Worm (Caenorhabditis elegans) whole organism, L1 larva: ENCODE measurements around the gene srxa-1.

Experiments used
- ama-1 ChIP-seq: fragments of 150-350 bp; optimal IDR thresholded peaks from 2 replicates; lab custom pipeline; 2014
- ceh-63 ChIP-seq: fragments of 200-800 bp; sonication (Bioruptor generic); optimal IDR thresholded peaks from 2 replicates; lab custom pipeline; 2018; ENCODE audit warnings: mild to moderate bottlenecking, missing genetic modification characterization, missing compliant biosample characterization
- ceh-82 ChIP-seq, 3 experiments: fragments of 150-350 bp in 1 of 3; sonication (generic microtip) in 2 of 3; optimal IDR thresholded peaks; 2 replicates each; lab custom pipeline; 2014 to 2017; ENCODE audit warnings: missing biosample characterization in 3 of 3, missing genetic modification characterization in 3 of 3
- hlh-4 ChIP-seq: sonication (generic microtip); optimal IDR thresholded peaks from 2 replicates; lab custom pipeline; 2016; ENCODE audit warnings: mild to moderate bottlenecking, missing genetic modification characterization, missing compliant biosample characterization
- lin-14 ChIP-seq: fragments of 200-800 bp; sonication (Bioruptor generic); optimal IDR thresholded peaks from 2 replicates; lab custom pipeline; 2018; ENCODE audit warnings: mild to moderate bottlenecking, missing genetic modification characterization, moderate library complexity, missing compliant biosample characterization
- nhr-28 ChIP-seq: fragments of 150-350 bp; optimal IDR thresholded peaks from 2 replicates; lab custom pipeline; 2014; ENCODE audit warnings: missing biosample characterization, missing genetic modification characterization
- nhr-84 ChIP-seq: sonication (generic microtip); optimal IDR thresholded peaks from 2 replicates; lab custom pipeline; 2017; ENCODE audit warnings: missing biosample characterization, missing genetic modification characterization
- snpc-4 ChIP-seq: fragments of 150-350 bp; optimal IDR thresholded peaks from 2 replicates; lab custom pipeline; 2014; ENCODE audit warnings: missing biosample characterization, missing genetic modification characterization
- unc-130 ChIP-seq: fragments of 150-350 bp; optimal IDR thresholded peaks from 2 replicates; lab custom pipeline; 2017; ENCODE audit warnings: missing biosample characterization, missing genetic modification characterization, inconsistent platforms
- zag-1 ChIP-seq: fragments of 150-350 bp; optimal IDR thresholded peaks from 2 replicates; lab custom pipeline; 2014; ENCODE audit warnings: missing biosample characterization, missing genetic modification characterization
- ztf-11 ChIP-seq, 2 experiments: sonication (generic microtip); optimal IDR thresholded peaks; 2 replicates each; lab custom pipeline; 2016 to 2017; ENCODE audit warnings: missing genetic modification characterization in 2 of 2, missing biosample characterization in 1 of 2, missing compliant biosample characterization in 1 of 2

- TF ChIP-seq zag-1 (tag; lab: Kevin White, UChicago) (no peak), ceh-82 (tag; optimal IDR thresholded peaks at IDR 0.05; lab: Kevin White, UChicago) (no peak), unc-130 (no peak), ama-1 (no peak), ztf-11 (tag; optimal IDR thresholded peaks at IDR 0.05; lab: Kevin White, UChicago) (no peak), hlh-4 (tag; lab: Kevin White, UChicago) (no peak), nhr-28 (tag; lab: Kevin White, UChicago) (no peak), lin-14 (GFP tag; lab: Kevin White, UChicago) (no peak), snpc-4 (tag; lab: Kevin White, UChicago) (no peak), nhr-84 (no peak), ceh-63 (no peak)
These were observed 41.8 kb downstream of the srxa-1 start, which contains the start of gene F38A6.5 for ce11 chrV:20773647-20774046.
